Worm (Caenorhabditis elegans) whole organism, L4/young adult: ENCODE data around the gene nhr-219.

Source experiments
- W03F9.2 ChIP-seq: fragments of 150-350 bp; optimal IDR thresholded peaks from 2 replicates; lab custom pipeline; 2014; ENCODE audit warnings: missing biosample characterization, missing genetic modification characterization
- dao-5 ChIP-seq: sonication (generic microtip); optimal IDR thresholded peaks from 2 replicates; lab custom pipeline; 2016; ENCODE audit warnings: missing genotype, missing genetic modification characterization, moderate library complexity, missing compliant biosample characterization
- him-1 ChIP-seq: sonication (generic microtip); optimal IDR thresholded peaks from 2 replicates; lab custom pipeline; 2016; ENCODE audit warnings: missing genotype, missing genetic modification reagents, missing genetic modification characterization, missing compliant biosample characterization

ce11 chrV:8972271-8972670, 6.3 kb upstream of the nhr-219 start, which contains the start of gene nhr-195:
- TF ChIP-seq him-1 (tag; lab: Kevin White, UChicago) (no peak), dao-5 (tag; lab: Kevin White, UChicago) (no peak), W03F9.2 (tag; lab: Kevin White, UChicago) (no peak)
